Fruit fly (Drosophila melanogaster): ENCODE results near the gene CG42542.

Gene CG42542

DNA sequence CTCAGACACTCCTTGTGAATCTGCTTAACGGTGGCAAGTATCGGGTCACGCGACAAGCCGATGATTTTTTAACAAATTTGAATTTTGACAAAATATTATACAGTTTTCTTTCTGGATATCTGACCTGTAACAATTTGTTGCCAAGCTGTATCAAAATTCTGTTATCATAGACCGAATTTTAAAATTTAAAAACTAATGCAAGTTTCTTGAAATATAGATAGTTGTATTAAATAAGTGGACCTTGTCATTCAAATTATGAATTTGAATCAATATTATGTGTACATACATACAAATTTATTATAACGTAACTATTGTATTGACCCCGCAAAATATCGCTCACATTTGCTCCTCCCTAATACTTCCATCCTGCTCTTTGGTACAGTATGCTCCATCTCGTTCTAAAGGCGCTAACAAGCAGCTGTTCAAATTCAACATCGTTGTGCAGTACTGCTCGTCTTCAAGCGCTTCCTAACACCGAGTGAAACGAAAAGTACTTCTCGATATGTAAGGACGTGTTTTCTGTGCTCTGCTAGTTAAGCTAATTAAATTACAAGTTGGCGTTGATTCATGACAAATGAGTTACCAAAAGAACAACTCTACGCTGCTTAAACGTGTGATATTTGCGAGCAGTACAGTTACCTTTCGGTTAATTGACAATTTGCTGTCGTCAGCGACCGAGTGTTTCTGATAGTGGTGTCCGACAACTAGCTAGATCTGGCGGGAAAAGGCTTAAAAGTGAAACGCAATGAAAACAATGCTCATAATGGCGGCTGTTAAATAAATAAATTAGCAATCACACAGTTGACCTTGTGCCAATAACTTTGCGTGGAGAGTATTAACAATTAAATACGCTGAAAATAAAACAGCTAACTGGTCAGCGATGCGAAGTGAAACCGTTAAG is at the start of gene CG42542, which contains the start of gene Kpc1:
CG42542 (plus strand) TSS at position 465 of the 901 bp plus-strand sequence.
Kpc1 (minus strand) TSS at position 77 of the 901 bp plus-strand sequence.
- no peak for TF ChIP-seq Myc (optimal IDR thresholded peaks at IDR 0.05)
- TF ChIP-seq insv (optimal IDR thresholded peaks at IDR 0.05): no peak
- no peak for TF ChIP-seq h (optimal IDR thresholded peaks at IDR 0.05)

- no peak for TF ChIP-seq ttk (optimal IDR thresholded peaks at IDR 0.05)
Observed at dm6 chr3R:15147038-15147744, 49.2 kb upstream of the CG42542 start, which contains the start of gene Glys. Glys (minus strand) TSS chr3R:15147531.

DNA sequence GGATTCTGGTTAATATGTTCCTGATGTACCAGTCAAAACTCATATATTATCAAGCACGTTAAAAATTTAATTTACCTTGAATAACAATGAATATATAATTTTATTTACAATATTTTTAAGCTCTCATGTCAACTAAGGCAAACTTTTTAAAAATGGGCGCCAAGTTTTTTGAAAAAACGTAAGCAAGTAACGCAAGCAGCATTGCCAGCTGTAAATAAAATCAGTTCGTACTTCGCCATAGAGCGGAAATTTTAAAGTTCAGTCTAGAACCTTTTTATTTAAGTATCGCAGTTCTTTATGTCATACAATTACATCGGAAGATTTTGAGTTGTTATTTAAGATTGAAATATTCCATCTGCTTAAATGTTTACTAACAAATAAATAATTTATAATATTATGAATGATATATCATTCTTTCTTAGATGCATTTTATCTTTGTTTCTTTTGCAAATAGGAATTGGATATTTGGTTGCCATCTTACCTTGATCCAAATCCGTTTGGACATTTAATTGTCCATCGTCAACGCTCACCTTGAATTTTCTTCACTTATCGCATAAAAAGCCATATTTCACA is 48.4 kb upstream of the CG42542 start:
- TF ChIP-seq ttk (optimal IDR thresholded peaks at IDR 0.05) (no peak), Sin3A (optimal IDR thresholded peaks at IDR 0.05) (no peak)

DNA sequence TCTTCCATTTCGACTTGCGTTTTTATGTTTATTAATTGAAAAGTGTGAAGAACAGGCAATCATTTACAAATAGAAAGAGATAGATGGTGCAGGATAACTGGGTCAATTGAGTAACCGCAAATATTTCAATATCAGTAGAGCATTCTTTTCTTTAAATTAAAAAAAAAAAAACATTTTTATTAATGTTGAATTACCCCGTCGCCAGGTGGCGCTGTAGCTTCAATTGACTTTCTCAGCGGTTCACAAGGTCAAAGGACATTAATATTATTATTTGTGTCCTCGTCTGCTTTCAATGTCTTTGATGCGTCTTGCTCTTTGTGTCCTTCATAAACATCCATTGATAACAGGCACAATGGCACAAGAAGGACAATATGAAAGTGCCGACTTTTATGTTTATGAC is 47.8 kb upstream of the CG42542 start:
- no peak for TF ChIP-seq psq (optimal IDR thresholded peaks at IDR 0.05)

DNA sequence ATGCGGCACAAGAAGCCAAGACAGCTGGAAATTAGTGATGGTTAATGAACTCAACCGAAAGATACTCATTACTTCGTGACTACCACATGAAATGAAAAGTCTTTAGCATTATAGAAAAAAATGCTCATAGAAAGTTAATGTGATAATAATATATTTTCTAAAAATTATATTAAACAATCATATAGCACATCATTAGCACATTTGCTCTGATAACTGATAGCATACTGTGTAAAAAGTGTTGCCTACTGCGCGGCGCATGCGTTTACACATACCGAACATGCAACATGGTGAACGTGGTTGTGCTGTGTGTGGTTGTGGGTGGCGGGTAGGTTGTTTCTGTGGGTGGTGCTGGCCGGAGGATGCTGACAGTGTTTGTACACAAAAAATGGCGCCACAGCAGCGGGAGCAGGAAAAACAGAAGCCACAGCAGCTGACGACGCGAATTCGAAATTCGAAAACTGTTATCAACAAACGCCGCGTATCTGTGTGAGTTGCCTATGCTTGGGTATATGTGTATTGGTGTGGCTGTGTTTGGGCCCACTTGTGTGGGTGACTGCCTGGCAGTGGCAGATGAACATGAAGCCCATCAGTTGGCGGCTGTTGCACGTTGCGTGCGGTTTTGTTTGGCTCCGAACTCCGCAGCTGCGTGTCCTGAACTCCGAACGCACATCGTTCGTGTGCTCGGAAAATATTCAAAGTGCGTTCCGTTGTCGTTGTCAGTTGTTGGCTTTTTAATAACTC is 46.5 kb upstream of the CG42542 start, which contains the start of gene Gyc88E:
Gyc88E (plus strand) TSS at position 604 of the 741 bp plus-strand sequence.
- no peak for TF ChIP-seq Sin3A (optimal IDR thresholded peaks at IDR 0.05)
- no peak for TF ChIP-seq Myc (optimal IDR thresholded peaks at IDR 0.05)
- TF ChIP-seq insv (optimal IDR thresholded peaks at IDR 0.05): no peak
- TF ChIP-seq psq (optimal IDR thresholded peaks at IDR 0.05): no peak

dm6 chr3R:15177230-15177629 is 19.2 kb upstream of the CG42542 start:
- TF ChIP-seq Sin3A (optimal IDR thresholded peaks at IDR 0.05): no peak
- no peak for TF ChIP-seq insv (optimal IDR thresholded peaks at IDR 0.05)
- TF ChIP-seq Myc (optimal IDR thresholded peaks at IDR 0.05): no peak
- TF ChIP-seq ttk (optimal IDR thresholded peaks at IDR 0.05): no peak
- no peak for TF ChIP-seq h (optimal IDR thresholded peaks at IDR 0.05)
- TF ChIP-seq psq (optimal IDR thresholded peaks at IDR 0.05): no peak

dm6 chr3R:15181467-15181866 is 14.9 kb upstream of the CG42542 start, which contains the start of gene Mf:
Mf (minus strand) TSS chr3R:15181510.
- TF ChIP-seq Myc (optimal IDR thresholded peaks at IDR 0.05): no peak
- TF ChIP-seq ttk (optimal IDR thresholded peaks at IDR 0.05): no peak
- no peak for TF ChIP-seq h (optimal IDR thresholded peaks at IDR 0.05)
- TF ChIP-seq psq (optimal IDR thresholded peaks at IDR 0.05): no peak
- TF ChIP-seq insv (optimal IDR thresholded peaks at IDR 0.05): no peak
- TF ChIP-seq Sin3A (optimal IDR thresholded peaks at IDR 0.05): no peak

DNA sequence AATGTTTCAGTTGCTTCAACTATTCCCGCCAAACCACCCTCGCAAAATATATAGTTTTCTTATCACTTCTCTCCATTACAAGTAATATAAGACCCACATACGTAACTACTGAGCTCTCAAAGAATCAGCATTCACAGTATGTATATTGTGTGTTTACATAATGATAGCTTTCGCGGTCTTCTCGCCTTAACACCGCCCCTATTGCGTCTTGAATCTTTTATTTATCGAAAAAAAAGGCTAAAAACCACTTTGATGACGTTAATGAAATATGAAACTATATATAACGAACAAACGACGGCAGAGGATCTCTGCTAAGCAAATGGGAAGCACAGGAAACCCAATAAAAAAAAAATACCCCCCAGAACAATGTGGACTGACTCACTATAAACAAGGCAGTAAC is 975 bp downstream of the CG42542 start:
- TF ChIP-seq Sin3A (optimal IDR thresholded peaks at IDR 0.05): no peak
- TF ChIP-seq ttk (optimal IDR thresholded peaks at IDR 0.05): no peak
- no peak for TF ChIP-seq h (optimal IDR thresholded peaks at IDR 0.05)
- no peak for TF ChIP-seq Myc (optimal IDR thresholded peaks at IDR 0.05)
- TF ChIP-seq insv (optimal IDR thresholded peaks at IDR 0.05): no peak
- no peak for TF ChIP-seq psq (optimal IDR thresholded peaks at IDR 0.05)

DNA sequence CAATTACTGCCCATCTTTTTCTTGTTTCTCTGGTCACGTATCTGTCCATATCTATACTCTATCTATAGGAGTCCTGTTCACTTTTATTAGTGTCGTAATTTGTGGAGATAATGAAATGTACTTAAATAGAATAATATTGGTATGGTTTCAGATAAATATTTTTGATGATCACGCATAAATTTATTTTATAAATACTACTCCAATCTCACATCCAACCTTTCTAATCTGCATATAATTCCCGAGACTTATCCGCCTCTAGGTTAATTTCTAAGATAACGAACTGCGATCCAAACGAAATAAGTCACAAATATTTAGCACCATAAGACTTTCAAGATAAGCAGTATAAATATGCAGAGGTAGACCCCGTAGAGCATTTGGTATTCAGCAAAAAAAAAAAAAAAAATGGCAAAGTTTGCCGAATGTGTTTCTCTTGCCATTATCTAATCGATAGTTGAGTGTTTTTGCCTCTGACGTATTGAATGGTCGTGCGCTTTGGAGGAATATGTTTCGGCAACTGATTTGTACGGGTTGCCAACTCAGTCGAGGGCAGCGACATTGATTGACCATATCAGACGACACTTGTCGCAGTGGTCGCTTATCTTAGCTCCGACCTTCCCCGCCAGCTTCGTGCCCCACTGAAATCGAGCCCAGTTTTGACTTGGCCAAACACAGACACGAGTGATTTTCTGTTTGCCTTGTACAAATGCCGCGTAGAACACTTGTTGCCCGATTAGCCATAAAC is 1.8 kb downstream of the CG42542 start:
- TF ChIP-seq psq (optimal IDR thresholded peaks at IDR 0.05): no peak

DNA sequence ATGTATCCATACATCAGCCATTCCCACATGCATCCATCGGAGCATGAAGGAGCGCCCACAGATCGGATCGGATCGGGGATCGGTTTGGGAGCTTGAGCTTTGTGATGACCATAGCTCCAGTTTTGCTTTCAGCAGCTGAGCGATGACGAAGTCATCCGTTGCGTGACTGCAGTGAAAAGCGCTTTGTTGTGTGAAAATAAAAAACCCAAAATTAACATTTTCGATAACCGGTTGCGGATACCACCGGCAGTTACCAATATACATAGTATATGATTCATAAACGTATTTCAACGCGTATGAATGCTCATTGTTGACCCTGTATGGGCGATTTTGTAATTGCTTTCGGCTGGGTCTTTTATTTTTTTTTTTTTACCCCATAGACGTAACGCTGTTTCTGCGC is 8.8 kb downstream of the CG42542 start:
- TF ChIP-seq psq (optimal IDR thresholded peaks at IDR 0.05) (no peak), Myc (optimal IDR thresholded peaks at IDR 0.05) (no peak), insv (optimal IDR thresholded peaks at IDR 0.05) (no peak), h (optimal IDR thresholded peaks at IDR 0.05) (no peak)

DNA sequence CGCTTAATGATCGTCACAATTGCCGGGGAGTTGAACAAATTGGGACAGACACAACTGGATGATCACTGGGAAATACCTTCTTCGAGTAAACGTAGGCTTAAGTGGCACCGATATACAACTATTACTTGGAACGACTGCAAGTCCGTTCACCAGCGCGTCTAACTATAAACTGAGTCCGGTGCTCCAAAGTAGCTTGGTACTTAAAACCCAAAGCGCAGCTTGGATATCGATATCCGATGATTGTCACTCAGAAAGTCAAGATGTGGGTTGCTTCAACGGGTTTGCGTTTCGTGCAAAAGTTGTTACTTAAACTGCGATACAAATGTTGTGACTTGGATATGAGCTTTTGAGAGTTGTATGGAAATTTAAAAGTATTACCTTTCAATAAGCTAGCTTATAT is 9.9 kb downstream of the CG42542 start, which contains the start of gene Spn88Ea:
Spn88Ea (minus strand) TSS at position 175 of the 400 bp plus-strand sequence.
- TF ChIP-seq Sin3A (optimal IDR thresholded peaks at IDR 0.05) (no peak), h (optimal IDR thresholded peaks at IDR 0.05) (no peak), insv (optimal IDR thresholded peaks at IDR 0.05) (no peak), psq (optimal IDR thresholded peaks at IDR 0.05) (no peak), Myc (optimal IDR thresholded peaks at IDR 0.05) (no peak), ttk (optimal IDR thresholded peaks at IDR 0.05) (no peak)
